Fruit fly (Drosophila melanogaster) whole organism, wandering third instar larva: ENCODE data around the gene CG9628.
A peak's percentile ranks its signal among the peaks of the same experiment; 100 is the strongest.

Source experiments
- CG32264 ChIP-seq: fragments of 200-800 bp; sonication (Bioruptor generic); optimal IDR thresholded peaks from 2 replicates; lab custom pipeline; 2016; ENCODE audit warnings: missing biosample characterization, missing genetic modification characterization
- Dfd ChIP-seq: fragments of >200 bp; optimal IDR thresholded peaks from 2 replicates; lab custom pipeline; 2017; ENCODE audit warnings: missing biosample characterization, missing genetic modification characterization
- HLH106 ChIP-seq: fragments of 200-800 bp; optimal IDR thresholded peaks from 3 replicates; lab custom pipeline; 2019; ENCODE audit warnings: missing biosample characterization, mild to moderate bottlenecking, missing genetic modification characterization, moderate library complexity
- Hr78 ChIP-seq: fragments of >200 bp; optimal IDR thresholded peaks from 2 replicates; lab custom pipeline; 2017; ENCODE audit warnings: missing biosample characterization, missing genetic modification characterization
- Myc ChIP-seq: fragments of >200 bp; optimal IDR thresholded peaks from 2 replicates; lab custom pipeline; 2017
- dl ChIP-seq, 2 experiments: fragments of 175-275, 200-275 bp in 1 of 2; fragments of 200-275 bp in 1 of 2; sonication (Bioruptor generic); optimal IDR thresholded peaks; lab custom pipeline; 2018; ENCODE audit warnings: mild to moderate bottlenecking in 2 of 2, missing biosample characterization in 2 of 2, missing genetic modification characterization in 2 of 2, moderate library complexity in 2 of 2; ENCODE audit not compliant: partially characterized antibody in 2 of 2, insufficient read depth in 1 of 2
- ey ChIP-seq: fragments of 200-800 bp; sonication (Bioruptor generic); optimal IDR thresholded peaks from 2 replicates; lab custom pipeline; 2016; ENCODE audit warnings: missing biosample characterization, missing genetic modification characterization
- lola ChIP-seq: fragments of >200 bp; optimal IDR thresholded peaks from 2 replicates; lab custom pipeline; 2017; ENCODE audit warnings: missing biosample characterization, missing genetic modification characterization
- rgr ChIP-seq: fragments of 200-800 bp; sonication (Bioruptor generic); optimal IDR thresholded peaks from 3 replicates; lab custom pipeline; 2016; ENCODE audit warnings: missing biosample characterization, mild to moderate bottlenecking, missing genetic modification characterization
- usp ChIP-seq: fragments of >200 bp; optimal IDR thresholded peaks from 2 replicates; lab custom pipeline; 2017; ENCODE audit warnings: missing biosample characterization, missing genetic modification characterization

DNA sequence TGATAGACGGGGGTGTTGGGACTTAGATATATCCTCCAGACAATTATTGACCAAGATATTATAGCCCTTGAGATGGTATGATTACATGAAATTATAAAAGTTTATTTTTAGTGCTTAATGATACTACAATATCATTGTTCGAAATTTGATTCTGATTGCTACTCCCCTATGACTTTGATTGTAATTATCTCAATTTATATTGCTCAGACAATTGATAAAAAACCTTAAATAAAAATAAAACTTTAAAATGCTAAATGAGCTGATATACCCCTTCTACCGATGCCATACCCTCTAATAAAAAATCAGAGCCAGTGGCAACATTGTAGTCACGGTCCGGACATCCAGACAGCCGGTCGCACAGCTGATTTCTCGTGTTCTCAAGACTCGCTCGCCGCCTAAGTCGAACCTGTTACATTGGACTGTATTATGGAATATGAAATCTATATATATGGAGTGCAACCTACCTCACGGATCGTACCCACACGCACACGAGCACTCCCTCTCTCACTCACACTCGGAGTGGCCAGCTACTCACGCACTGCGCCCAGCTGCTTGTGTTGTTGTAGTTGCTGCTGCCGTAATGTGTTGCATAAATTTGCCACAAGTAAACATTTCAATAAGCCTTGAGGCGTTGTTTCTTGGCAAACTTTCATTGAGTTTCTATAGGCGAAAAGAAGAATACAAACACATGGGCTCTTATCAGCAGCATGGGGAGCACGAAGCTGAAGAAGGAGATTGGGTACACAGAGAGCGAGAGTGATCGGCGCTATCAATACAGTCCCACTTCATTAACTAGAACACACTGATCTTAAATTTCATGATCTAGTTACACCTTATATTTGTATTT, 9.4 kb upstream of the CG9628 start:
- TF ChIP-seq Hr78 (GFP tag; lab: Kevin White, UChicago) (no peak), dl (GFP tag; optimal IDR thresholded peaks at IDR 0.05; lab: Kevin White, UChicago; ENCODE audit: insufficient read depth in 1 of 2, partially characterized antibody in 2 of 2) (peak in 1 of 2 experiments; percentile 23), Dfd (no peak), Myc (lab: Kevin White, UChicago) (no peak), usp (GFP tag; lab: Kevin White, UChicago) (no peak), lola (GFP tag; lab: Kevin White, UChicago) (no peak), ey (GFP tag; lab: Kevin White, UChicago) (peak; percentile 23), rgr (GFP tag; lab: Kevin White, UChicago) (no peak), CG32264 (GFP tag; lab: Kevin White, UChicago) (no peak), HLH106 (tag; lab: Kevin White, UChicago) (peak; percentile 6)
